Worm (Caenorhabditis elegans) whole organism, midembryonic: Measurements from ENCODE around the gene ddx-23.

Experiments
- cog-1 ChIP-seq: sonication (generic microtip); optimal IDR thresholded peaks from 2 replicates; lab custom pipeline; 2016; ENCODE audit warnings: missing genetic modification characterization, missing compliant biosample characterization
- flt-1 ChIP-seq: fragments of 200-800 bp; sonication (Bioruptor generic); IDR thresholded peaks from 2 replicates; pipeline ENCODE4 v1.3.6; 2022; ENCODE audit warnings: missing genetic modification characterization, missing compliant biosample characterization
- klf-2 ChIP-seq: fragments of 200-800 bp; sonication (Bioruptor generic); conservative IDR thresholded peaks from 2 replicates; pipeline ENCODE4 v1.3.6; 2022; ENCODE audit warnings: missing genetic modification reagents, missing genetic modification characterization, missing compliant biosample characterization
- med-1 ChIP-seq: sonication (generic microtip); optimal IDR thresholded peaks from 2 replicates; lab custom pipeline; 2017; ENCODE audit warnings: missing genetic modification characterization, mild to moderate bottlenecking, missing compliant biosample characterization, antibody characterized with exemption, missing genetic modification reagents; ENCODE audit not compliant: insufficient read depth
- ztf-29 ChIP-seq: fragments of 200-800 bp; sonication (Bioruptor generic); IDR thresholded peaks from 2 replicates; pipeline ENCODE4 v1.3.6; 2022; ENCODE audit warnings: missing genetic modification reagents, missing genetic modification characterization, missing compliant biosample characterization

ce11 chrIII:5886893-5887292 is 33.8 kb upstream of the ddx-23 start, which contains the start of gene C28H8.7:
- no peak for TF ChIP-seq klf-2 (GFP tag; lab: Robert Waterston, UW)
- no peak for TF ChIP-seq ztf-29 (GFP tag; lab: Robert Waterston, UW)
- no peak for TF ChIP-seq med-1 (GFP tag; lab: Kevin White, UChicago)
- no peak for TF ChIP-seq flt-1
- TF ChIP-seq cog-1 (tag; lab: Kevin White, UChicago): no peak
